Fruit fly (Drosophila melanogaster) whole organism, embryonic: Measurements from ENCODE around the gene Nnp-1.

Source experiments
- Ada2b ChIP-seq: fragments of 200-800 bp; sonication (Bioruptor generic); IDR thresholded peaks from 2 replicates; pipeline ENCODE4 v1.3.6; 2022; ENCODE audit warnings: missing biosample characterization, missing genetic modification characterization
- Atf6 ChIP-seq: fragments of 200-800 bp; sonication (Bioruptor generic); IDR thresholded peaks from 2 replicates; pipeline ENCODE4 v1.3.6; 2022; ENCODE audit warnings: missing biosample characterization, missing genetic modification characterization
- B-H2 ChIP-seq: fragments of 200-800 bp; sonication (Bioruptor generic); optimal IDR thresholded peaks from 2 replicates; lab custom pipeline; 2018; ENCODE audit warnings: missing biosample characterization, mild to moderate bottlenecking, missing genetic modification characterization
- CG10209 ChIP-seq: fragments of 200-800 bp; sonication (Bioruptor generic); optimal IDR thresholded peaks from 3 replicates; lab custom pipeline; 2017; ENCODE audit warnings: missing biosample characterization, mild to moderate bottlenecking, missing genetic modification characterization, missing genetic modification reagents
- CG11696 ChIP-seq: fragments of 200-800 bp; sonication (Bioruptor generic); IDR thresholded peaks from 2 replicates; pipeline ENCODE4 v1.3.6; 2022; ENCODE audit warnings: missing biosample characterization, missing genetic modification characterization
- CG13424 ChIP-seq: fragments of 200-800 bp; sonication (Bioruptor generic); optimal IDR thresholded peaks from 2 replicates; lab custom pipeline; 2019; ENCODE audit warnings: missing biosample characterization, mild to moderate bottlenecking, missing genetic modification characterization, moderate library complexity
- CG14050 ChIP-seq: fragments of 200-800 bp; sonication (Bioruptor generic); IDR thresholded peaks from 3 replicates; pipeline ENCODE4 v1.3.6; 2022; ENCODE audit warnings: missing biosample characterization, missing genetic modification characterization
- CG14441 ChIP-seq: fragments of 200-800 bp; sonication (Bioruptor generic); IDR thresholded peaks from 2 replicates; pipeline ENCODE4 v1.3.6; 2022; ENCODE audit warnings: missing biosample characterization, missing genetic modification characterization
- CG1792 ChIP-seq: fragments of 200-800 bp; sonication (Bioruptor generic); optimal IDR thresholded peaks from 2 replicates; lab custom pipeline; 2016; ENCODE audit warnings: missing biosample characterization, missing genetic modification characterization
- CG30403 ChIP-seq: fragments of 200-800 bp; sonication (Bioruptor generic); optimal IDR thresholded peaks from 3 replicates; lab custom pipeline; 2016; ENCODE audit warnings: missing biosample characterization, missing genetic modification characterization
- CG4617 ChIP-seq: fragments of 200-800 bp; sonication (Bioruptor generic); optimal IDR thresholded peaks from 3 replicates; lab custom pipeline; 2016; ENCODE audit warnings: missing biosample characterization, missing genetic modification characterization, borderline replicate concordance
- CG5953 ChIP-seq: fragments of 200-800 bp; sonication (Bioruptor generic); IDR thresholded peaks from 2 replicates; pipeline ENCODE4 v1.3.6; 2022; ENCODE audit warnings: missing biosample characterization, missing genetic modification characterization
- CG6813 ChIP-seq: fragments of 200-800 bp; sonication (Bioruptor generic); optimal IDR thresholded peaks from 2 replicates; lab custom pipeline; 2017; ENCODE audit warnings: missing biosample characterization, missing genetic modification characterization, mild to moderate bottlenecking, moderate library complexity, missing genetic modification reagents
- CG6854 ChIP-seq: fragments of 200-800 bp; sonication (Bioruptor generic); optimal IDR thresholded peaks from 3 replicates; lab custom pipeline; 2017; ENCODE audit warnings: missing biosample characterization, mild to moderate bottlenecking, missing genetic modification characterization
- CG8089 ChIP-seq: fragments of 200-800 bp; sonication (Bioruptor generic); optimal IDR thresholded peaks from 3 replicates; lab custom pipeline; 2016; ENCODE audit warnings: missing biosample characterization, missing genetic modification characterization
- CG8944 ChIP-seq: fragments of 200-800 bp; sonication (Bioruptor generic); optimal IDR thresholded peaks from 3 replicates; lab custom pipeline; 2016; ENCODE audit warnings: missing biosample characterization, missing genetic modification characterization
- CG9797 ChIP-seq: fragments of 200-800 bp; sonication (Bioruptor generic); optimal IDR thresholded peaks from 3 replicates; lab custom pipeline; 2018; ENCODE audit warnings: missing biosample characterization, mild to moderate bottlenecking, missing genetic modification characterization
- CoRest ChIP-seq: fragments of 200-800 bp; sonication (Bioruptor generic); optimal IDR thresholded peaks from 3 replicates; lab custom pipeline; 2018; ENCODE audit warnings: missing biosample characterization, mild to moderate bottlenecking, missing genetic modification characterization, moderate library complexity
- D19A ChIP-seq: fragments of 200-800 bp; optimal IDR thresholded peaks from 3 replicates; lab custom pipeline; 2019; ENCODE audit warnings: missing biosample characterization, mild to moderate bottlenecking, missing genetic modification characterization, moderate library complexity
- Deaf1 ChIP-seq: fragments of 200-800 bp; optimal IDR thresholded peaks from 3 replicates; lab custom pipeline; 2019; ENCODE audit warnings: missing biosample characterization, mild to moderate bottlenecking, missing genetic modification characterization, moderate library complexity
- Dfd ChIP-seq, 2 experiments: fragments of >200 bp; optimal IDR thresholded peaks; 2 replicates each; lab custom pipeline; 2017; ENCODE audit warnings: missing biosample characterization in 2 of 2, missing genetic modification characterization in 2 of 2
- Fer1 ChIP-seq: fragments of 200-800 bp; sonication (Bioruptor generic); optimal IDR thresholded peaks from 2 replicates; lab custom pipeline; 2017; ENCODE audit warnings: missing biosample characterization, mild to moderate bottlenecking, missing genetic modification characterization
- Hey ChIP-seq: fragments of 200-800 bp; sonication (Bioruptor generic); optimal IDR thresholded peaks from 3 replicates; lab custom pipeline; 2018; ENCODE audit warnings: missing biosample characterization, mild to moderate bottlenecking, missing genetic modification characterization
- HmgD ChIP-seq: fragments of 200-800 bp; sonication (Bioruptor generic); optimal IDR thresholded peaks from 3 replicates; lab custom pipeline; 2016; ENCODE audit warnings: missing biosample characterization, missing genetic modification characterization
- MBD-R2 ChIP-seq: fragments of 200-800 bp; sonication (Bioruptor generic); IDR thresholded peaks from 2 replicates; pipeline ENCODE4 v1.3.6; 2022; ENCODE audit warnings: missing biosample characterization, missing genetic modification characterization
- Nf-YC ChIP-seq: fragments of 200-800 bp; optimal IDR thresholded peaks from 3 replicates; lab custom pipeline; 2019; ENCODE audit warnings: missing biosample characterization, mild to moderate bottlenecking, missing genetic modification characterization, moderate library complexity
- Pdp1 ChIP-seq, 2 experiments: fragments of 200-800 bp; sonication (Bioruptor generic); optimal IDR thresholded peaks; 3 replicates each; lab custom pipeline; 2016; ENCODE audit warnings: missing biosample characterization in 2 of 2, missing genetic modification characterization in 2 of 2, mild to moderate bottlenecking in 1 of 2, moderate library complexity in 1 of 2
- Ravus ChIP-seq: fragments of 200-800 bp; sonication (Bioruptor generic); IDR thresholded peaks from 2 replicates; pipeline ENCODE4 v1.3.6; 2022; ENCODE audit warnings: missing biosample characterization, missing genetic modification characterization
- Xrp1 ChIP-seq: fragments of 200-800 bp; sonication (Bioruptor generic); IDR thresholded peaks from 2 replicates; pipeline ENCODE4 v1.3.6; 2022; ENCODE audit warnings: missing biosample characterization, missing genetic modification characterization
- aop ChIP-seq: fragments of 200-800 bp; sonication (Bioruptor generic); IDR thresholded peaks from 2 replicates; pipeline ENCODE4 v1.3.6; 2022; ENCODE audit warnings: missing biosample characterization, missing genetic modification characterization
- ap ChIP-seq: fragments of 200-800 bp; sonication (Bioruptor generic); IDR thresholded peaks from 2 replicates; pipeline ENCODE4 v1.3.6; 2022; ENCODE audit warnings: missing biosample characterization, missing genetic modification characterization
- bcd ChIP-seq: fragments of 200-800 bp; sonication (Bioruptor generic); optimal IDR thresholded peaks from 2 replicates; lab custom pipeline; 2017; ENCODE audit warnings: missing biosample characterization, mild to moderate bottlenecking, missing genetic modification characterization
- btn ChIP-seq: fragments of 200-800 bp; sonication (Bioruptor generic); optimal IDR thresholded peaks from 2 replicates; lab custom pipeline; 2016; ENCODE audit warnings: missing biosample characterization, missing genetic modification characterization
- cas ChIP-seq: fragments of 200-800 bp; sonication (Bioruptor generic); IDR thresholded peaks from 2 replicates; pipeline ENCODE4 v1.3.6; 2022; ENCODE audit warnings: missing biosample characterization, missing genetic modification characterization
- chm ChIP-seq: fragments of 200-800 bp; sonication (Bioruptor generic); IDR thresholded peaks from 2 replicates; pipeline ENCODE4 v1.3.6; 2022; ENCODE audit warnings: missing biosample characterization, missing genetic modification characterization
- dimm ChIP-seq: fragments of 200-800 bp; sonication (Bioruptor generic); IDR thresholded peaks from 2 replicates; pipeline ENCODE4 v1.3.6; 2022; ENCODE audit warnings: missing biosample characterization, missing genetic modification characterization
- disco-r ChIP-seq: fragments of 200-800 bp; sonication (Bioruptor generic); optimal IDR thresholded peaks from 2 replicates; lab custom pipeline; 2016; ENCODE audit warnings: missing biosample characterization, missing genetic modification characterization
- fd96Cb ChIP-seq: fragments of 200-800 bp; sonication (Bioruptor generic); optimal IDR thresholded peaks from 2 replicates; lab custom pipeline; 2018; ENCODE audit warnings: missing biosample characterization, mild to moderate bottlenecking, missing genetic modification characterization, moderate library complexity
- grn ChIP-seq: fragments of 200-800 bp; sonication (Bioruptor generic); optimal IDR thresholded peaks from 3 replicates; lab custom pipeline; 2017; ENCODE audit warnings: missing biosample characterization, missing genetic modification characterization
- hkb ChIP-seq, 2 experiments: fragments of 200-800 bp in 1 of 2; fragments of >200 bp in 1 of 2; sonication (Bioruptor generic) in 1 of 2; IDR thresholded peaks in 1 of 2; optimal IDR thresholded peaks in 1 of 2; 2 replicates each; pipeline versions ENCODE4 v1.3.6 to Lab custom; 2017 to 2022; ENCODE audit warnings: missing biosample characterization in 1 of 2, missing genetic modification characterization in 1 of 2
- jigr1 ChIP-seq: fragments of 200-800 bp; sonication (Bioruptor generic); IDR thresholded peaks from 3 replicates; pipeline ENCODE4 v1.3.6; 2022; ENCODE audit warnings: missing biosample characterization, missing genetic modification characterization
- lbe ChIP-seq: fragments of 200-800 bp; sonication (Bioruptor generic); optimal IDR thresholded peaks from 2 replicates; lab custom pipeline; 2016; ENCODE audit warnings: missing biosample characterization, mild to moderate bottlenecking, missing genetic modification characterization
- repo ChIP-seq: fragments of 200-800 bp; sonication (Bioruptor generic); optimal IDR thresholded peaks from 2 replicates; lab custom pipeline; 2016; ENCODE audit warnings: missing biosample characterization, missing genetic modification characterization
- ro ChIP-seq: fragments of 200-800 bp; sonication (Bioruptor generic); IDR thresholded peaks from 2 replicates; pipeline ENCODE4 v1.3.6; 2022; ENCODE audit warnings: missing biosample characterization, missing genetic modification characterization
- row ChIP-seq: fragments of 200-800 bp; sonication (Bioruptor generic); IDR thresholded peaks from 3 replicates; pipeline ENCODE4 v1.3.6; 2022; ENCODE audit warnings: missing biosample characterization, missing genetic modification characterization
- run ChIP-seq: fragments of 200-800 bp; sonication (Bioruptor generic); optimal IDR thresholded peaks from 3 replicates; lab custom pipeline; 2018; ENCODE audit warnings: missing biosample characterization, mild to moderate bottlenecking, missing genetic modification characterization
- slou ChIP-seq: fragments of 200-800 bp; sonication (Bioruptor generic); optimal IDR thresholded peaks from 3 replicates; lab custom pipeline; 2016; ENCODE audit warnings: missing biosample characterization, missing genetic modification characterization
- tin ChIP-seq: fragments of 200-800 bp; sonication (Bioruptor generic); optimal IDR thresholded peaks from 3 replicates; lab custom pipeline; 2016; ENCODE audit warnings: missing biosample characterization, missing genetic modification characterization
- tna ChIP-seq: fragments of 200-800 bp; sonication (Bioruptor generic); IDR thresholded peaks from 2 replicates; pipeline ENCODE4 v1.3.6; 2022; ENCODE audit warnings: missing biosample characterization, missing genetic modification characterization; ENCODE audit not compliant: partially characterized antibody
- trh ChIP-seq: fragments of 200-800 bp; sonication (Bioruptor generic); optimal IDR thresholded peaks from 2 replicates; lab custom pipeline; 2016; ENCODE audit warnings: missing biosample characterization, missing genetic modification characterization
- wor ChIP-seq: fragments of 200-800 bp; sonication (Bioruptor generic); IDR thresholded peaks from 2 replicates; pipeline ENCODE4 v1.3.6; 2022; ENCODE audit warnings: missing biosample characterization, missing genetic modification characterization
- yki ChIP-seq: fragments of >200 bp; optimal IDR thresholded peaks from 3 replicates; lab custom pipeline; 2018

The Nnp-1 gene

dm6 chr2L:13387255-13387654 lies 21.3 kb upstream of the Nnp-1 start, which contains the start of the genes Ing5 and CG7099 (continued):
- TF ChIP-seq bcd (GFP tag; lab: Kevin White, UChicago) (peak; percentile 95), CG13424 (tag; lab: Kevin White, UChicago) (peak; percentile 97), hkb (optimal IDR thresholded peaks at IDR 0.05; lab: Kevin White, UChicago) (no peak), hkb (GFP tag; IDR thresholded peaks at IDR 0.05; lab: Robert Waterston, UW) (peak; percentile 95), CG6813 (GFP tag; lab: Kevin White, UChicago) (peak; percentile 88), CG10209 (peak; percentile 95), Deaf1 (tag; lab: Kevin White, UChicago) (no peak), CG4617 (GFP tag; lab: Kevin White, UChicago) (peak; percentile 97), aop (GFP tag; lab: Robert Waterston, UW) (peak; percentile 87), tin (GFP tag; lab: Kevin White, UChicago) (peak; percentile 97), CG14050 (GFP tag; lab: Robert Waterston, UW) (peak; percentile 93), D19A (tag; lab: Kevin White, UChicago) (peak; percentile 89), trh (GFP tag; lab: Kevin White, UChicago) (peak; percentile 92), Hey (tag; lab: Kevin White, UChicago) (no peak), wor (GFP tag; lab: Robert Waterston, UW) (peak; percentile 93), MBD-R2 (GFP tag; lab: Robert Waterston, UW) (peak; percentile 99), HmgD (GFP tag; lab: Kevin White, UChicago) (peak; percentile 60), btn (GFP tag; lab: Kevin White, UChicago) (peak; percentile 61), CG8089 (peak; percentile 77), CG14441 (GFP tag; lab: Robert Waterston, UW) (peak; percentile 98), Pdp1 (GFP tag; optimal IDR thresholded peaks at IDR 0.05; lab: Kevin White, UChicago) (peak; percentile 92 to 94), Ada2b (GFP tag; lab: Robert Waterston, UW) (peak; percentile 98), cas (GFP tag; lab: Robert Waterston, UW) (peak; percentile 96), Dfd (GFP tag; optimal IDR thresholded peaks at IDR 0.05; lab: Kevin White, UChicago) (no peak), Atf6 (GFP tag; lab: Robert Waterston, UW) (peak; percentile 96), tna (GFP tag; lab: Robert Waterston, UW) (no peak), CG6854 (GFP tag; lab: Kevin White, UChicago) (peak; percentile 73), repo (GFP tag; lab: Kevin White, UChicago) (peak; percentile 71), chm (GFP tag; lab: Robert Waterston, UW) (peak; percentile 94), lbe (GFP tag; lab: Kevin White, UChicago) (peak; percentile 95), slou (GFP tag; lab: Kevin White, UChicago) (peak; percentile 97), CG8944 (GFP tag; lab: Kevin White, UChicago) (peak; percentile 88), disco-r (GFP tag; lab: Kevin White, UChicago) (peak; percentile 66), Ravus (GFP tag; lab: Robert Waterston, UW) (peak; percentile 92), ap (GFP tag; lab: Robert Waterston, UW) (peak; percentile 92), CG5953 (peak; percentile 92), CoRest (tag; lab: Kevin White, UChicago) (peak; percentile 98), B-H2 (GFP tag; lab: Kevin White, UChicago) (peak; percentile 96), jigr1 (GFP tag; lab: Robert Waterston, UW) (peak; percentile 94), dimm (GFP tag; lab: Robert Waterston, UW) (peak; percentile 76), row (GFP tag; lab: Robert Waterston, UW) (peak; percentile 99), CG11696 (GFP tag; lab: Robert Waterston, UW) (peak; percentile 82), ro (peak; percentile 90), yki (lab: Kevin White, UChicago) (no peak), grn (GFP tag; lab: Kevin White, UChicago) (no peak), Fer1 (GFP tag; lab: Kevin White, UChicago) (peak; percentile 94), CG9797 (GFP tag; lab: Kevin White, UChicago) (peak; percentile 22), CG1792 (GFP tag; lab: Kevin White, UChicago) (peak; percentile 59), run (tag; lab: Kevin White, UChicago) (peak; percentile 90), Nf-YC (tag; lab: Kevin White, UChicago) (peak; percentile 89), Xrp1 (GFP tag; lab: Robert Waterston, UW) (peak; percentile 98), CG30403 (GFP tag; lab: Kevin White, UChicago) (peak; percentile 98), fd96Cb (tag; lab: Kevin White, UChicago) (peak; percentile 96)
